Fruit fly (Drosophila melanogaster) whole organism, pupa: ENCODE measurements around the gene CG33172.

Experiments used
- CG10348 ChIP-seq: fragments of 200-800 bp; sonication (Bioruptor generic); IDR thresholded peaks from 2 replicates; pipeline ENCODE4 v1.3.6; 2022; ENCODE audit warnings: missing biosample characterization, missing genetic modification characterization
- CG34367 ChIP-seq: fragments of 200-800 bp; sonication (Bioruptor generic); optimal IDR thresholded peaks from 2 replicates; lab custom pipeline; 2018; ENCODE audit warnings: missing biosample characterization, mild to moderate bottlenecking, missing genetic modification characterization
- Ets98B ChIP-seq: fragments of 200-800 bp; sonication (Bioruptor generic); IDR thresholded peaks from 2 replicates; pipeline ENCODE4 v1.3.6; 2022; ENCODE audit warnings: missing biosample characterization, missing genetic modification characterization
- fd96Ca ChIP-seq: fragments of 200-800 bp; sonication (Bioruptor generic); IDR thresholded peaks from 3 replicates; pipeline ENCODE4 v1.3.6; 2022; ENCODE audit warnings: missing biosample characterization, missing genetic modification characterization

dm6 chrX:15740288-15740726, 29.2 kb upstream of the CG33172 start:
- no peak for TF ChIP-seq CG10348 (GFP tag; lab: Robert Waterston, UW)
- peak; percentile 68 for TF ChIP-seq Ets98B (GFP tag; lab: Robert Waterston, UW)
- TF ChIP-seq fd96Ca (GFP tag; lab: Robert Waterston, UW): peak; percentile 70; the same call in 1 of the 3 replicates
- TF ChIP-seq CG34367: no peak
